Worm (Caenorhabditis elegans): ENCODE results near the gene F09E5.16.

ce11 chrII:5408924-5409323 lies 43.4 kb upstream of the F09E5.16 start, which contains the start of the genes EEED8.12 and EEED8.4:
- no peak for TF ChIP-seq him-1 (tag; optimal IDR thresholded peaks at IDR 0.05)
- TF ChIP-seq dao-5 (tag; optimal IDR thresholded peaks at IDR 0.05), result no peak

Data from whole organism, L4/young adult.